Fruit fly (Drosophila melanogaster): Measurements from ENCODE around the gene Gr98c.
A peak's percentile ranks its signal among the peaks of the same experiment; 100 is the strongest.

Gene Gr98c

dm6 chr3R:27593174-27593573 lies 48.9 kb downstream of the Gr98c start (continued):
- TF ChIP-seq CG6854 (GFP tag; optimal IDR thresholded peaks at IDR 0.05) (no peak), Smox (GFP tag; optimal IDR thresholded peaks at IDR 0.05) (peak; percentile 79), Blimp-1 (GFP tag; optimal IDR thresholded peaks at IDR 0.05) (no peak), Sox15 (GFP tag; optimal IDR thresholded peaks at IDR 0.05) (no peak), CG8632 (GFP tag; optimal IDR thresholded peaks at IDR 0.05) (no peak), CG11902 (GFP tag; optimal IDR thresholded peaks at IDR 0.05) (no peak), pdm3 (GFP tag; optimal IDR thresholded peaks at IDR 0.05) (peak; percentile 33), CG7368 (GFP tag; optimal IDR thresholded peaks at IDR 0.05) (no peak), CG3032 (tag; optimal IDR thresholded peaks at IDR 0.05) (no peak), Eip78C (GFP tag) (no peak), OdsH (GFP tag; optimal IDR thresholded peaks at IDR 0.05) (no peak), CG6163 (GFP tag; IDR thresholded peaks at IDR 0.05) (no peak), CG6808 (GFP tag; optimal IDR thresholded peaks at IDR 0.05) (no peak), CG3919 (GFP tag; optimal IDR thresholded peaks at IDR 0.05) (no peak), Eip75B (GFP tag; optimal IDR thresholded peaks at IDR 0.05) (no peak), acj6 (GFP tag; optimal IDR thresholded peaks at IDR 0.05) (no peak), CG6276 (GFP tag; optimal IDR thresholded peaks at IDR 0.05) (no peak), fd85E (GFP tag; optimal IDR thresholded peaks at IDR 0.05) (no peak), Gug (GFP tag; IDR thresholded peaks at IDR 0.05) (no peak), CG8319 (GFP tag; optimal IDR thresholded peaks at IDR 0.05) (no peak), CG4318 (GFP tag; optimal IDR thresholded peaks at IDR 0.05) (no peak), CG11762 (GFP tag; optimal IDR thresholded peaks at IDR 0.05; ENCODE audit: insufficient read depth) (no peak), vri (GFP tag; optimal IDR thresholded peaks at IDR 0.05) (no peak), Ets21C (GFP tag; optimal IDR thresholded peaks at IDR 0.05) (peak; percentile 47), CG32006 (GFP tag; optimal IDR thresholded peaks at IDR 0.05) (peak; percentile 52)

DNA sequence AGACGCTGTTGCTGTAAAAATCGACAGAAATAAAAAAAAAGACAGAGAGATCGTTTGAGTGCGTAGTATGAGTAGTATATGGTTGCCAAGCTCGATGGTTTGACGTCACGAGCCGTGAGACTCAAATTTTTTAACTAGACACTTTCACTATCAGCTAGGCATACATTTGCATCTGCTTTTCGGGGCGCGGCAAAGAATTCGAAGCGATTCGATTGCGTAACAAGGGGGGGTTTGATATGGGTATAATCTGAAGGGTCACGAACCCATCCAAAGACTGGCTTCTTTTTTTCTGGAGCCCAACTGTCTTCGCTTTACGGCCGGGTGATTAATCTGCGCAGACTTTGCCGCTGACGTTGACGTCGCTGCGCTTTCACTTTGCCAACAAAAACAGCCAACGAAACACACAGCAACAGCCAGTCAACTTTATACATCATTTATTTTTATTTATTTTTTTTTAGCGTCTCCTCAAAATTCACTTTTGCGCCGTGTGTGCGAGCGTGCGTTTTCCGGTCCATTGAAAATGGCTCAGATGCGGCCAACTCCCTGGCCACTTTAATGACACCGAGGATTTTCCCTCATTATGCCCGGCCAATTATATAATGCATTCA lies 49.4 kb downstream of the Gr98c start:
- TF ChIP-seq Blimp-1 (GFP tag; optimal IDR thresholded peaks at IDR 0.05) (peak; percentile 37), svp (GFP tag) (peak; percentile 59), CG11762 (GFP tag; optimal IDR thresholded peaks at IDR 0.05; ENCODE audit: insufficient read depth) (no peak), cyc (GFP tag; optimal IDR thresholded peaks at IDR 0.05) (no peak)
